Fruit fly (Drosophila melanogaster): ENCODE data around the gene ScpX.
A peak's percentile ranks its signal among the peaks of the same experiment; 100 is the strongest.

ScpX gene

DNA sequence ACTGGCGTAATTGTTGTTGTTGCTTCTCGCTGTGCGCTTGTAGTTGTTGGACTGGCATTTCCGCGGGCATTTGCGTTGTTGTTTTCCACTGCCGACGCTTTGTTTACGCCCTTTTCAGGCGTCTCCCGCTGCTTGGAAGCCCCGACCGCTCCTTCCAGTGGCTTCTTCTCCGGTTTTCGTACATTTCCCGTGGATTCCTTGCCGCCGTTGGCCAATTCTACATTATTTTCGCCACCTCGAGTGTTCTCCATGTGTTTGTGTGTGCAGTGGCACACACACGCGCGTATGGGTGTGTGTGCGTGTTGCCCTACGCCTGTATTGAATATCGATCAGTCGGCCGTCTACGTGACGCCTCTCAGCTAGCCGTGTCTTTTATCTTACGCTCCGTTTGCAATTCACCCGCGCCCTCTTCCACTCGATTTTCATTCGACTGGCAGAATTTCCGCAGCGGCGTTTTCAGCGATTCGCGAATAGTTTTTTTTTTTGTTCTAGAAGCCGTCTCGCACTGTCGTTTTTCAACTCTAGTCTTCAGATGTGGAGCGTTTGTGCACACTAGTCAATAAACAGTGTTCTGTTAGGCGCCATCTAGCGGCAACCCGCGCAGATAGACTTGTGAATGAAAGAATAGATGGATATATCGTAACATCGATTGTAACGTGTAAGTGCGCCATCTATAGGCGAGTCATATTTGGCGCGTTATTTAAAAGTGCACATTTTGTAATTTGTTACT lies 8.3 kb downstream of the ScpX start, which contains the start of gene CG10600 (continued):
- peak; percentile 74 for TF ChIP-seq sv (GFP tag; optimal IDR thresholded peaks at IDR 0.05)
- peak; percentile 83 for TF ChIP-seq ey (GFP tag; optimal IDR thresholded peaks at IDR 0.05)
- TF ChIP-seq Hr83 (GFP tag; optimal IDR thresholded peaks at IDR 0.05; ENCODE audit: poor library complexity, severe bottlenecking): peak; percentile 97
- no peak for TF ChIP-seq Vsx2 (GFP tag; optimal IDR thresholded peaks at IDR 0.05; ENCODE audit: partially characterized antibody)
- peak; percentile 84 for TF ChIP-seq dsf (GFP tag; optimal IDR thresholded peaks at IDR 0.05; ENCODE audit: borderline replicate concordance)
- TF ChIP-seq woc (GFP tag; optimal IDR thresholded peaks at IDR 0.05): no peak

DNA sequence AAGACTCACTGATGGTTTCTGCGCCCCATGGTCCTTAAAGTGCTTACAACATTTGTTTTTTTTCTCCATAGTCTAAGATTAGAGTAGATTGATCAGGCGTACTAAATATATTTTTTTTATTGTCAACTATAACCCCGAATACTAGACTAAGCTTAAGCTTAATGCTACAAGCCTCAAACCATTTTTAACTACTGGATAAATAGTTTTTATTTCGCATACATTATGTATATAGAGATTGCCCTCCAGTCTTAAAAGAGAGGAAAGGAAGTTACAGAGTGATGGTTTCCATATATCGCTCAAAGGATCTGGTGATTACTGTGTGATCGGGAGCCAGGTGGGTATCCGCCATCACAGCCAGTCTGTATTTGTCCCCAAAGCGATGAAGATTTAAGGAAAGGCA lies 10.2 kb downstream of the ScpX start, which contains the start of gene CG31752:
TSS of gene CG31752 (minus strand) at position 101 of the 400 bp plus-strand sequence.
- TF ChIP-seq Hr83 (GFP tag; optimal IDR thresholded peaks at IDR 0.05; ENCODE audit: poor library complexity, severe bottlenecking): no peak

DNA sequence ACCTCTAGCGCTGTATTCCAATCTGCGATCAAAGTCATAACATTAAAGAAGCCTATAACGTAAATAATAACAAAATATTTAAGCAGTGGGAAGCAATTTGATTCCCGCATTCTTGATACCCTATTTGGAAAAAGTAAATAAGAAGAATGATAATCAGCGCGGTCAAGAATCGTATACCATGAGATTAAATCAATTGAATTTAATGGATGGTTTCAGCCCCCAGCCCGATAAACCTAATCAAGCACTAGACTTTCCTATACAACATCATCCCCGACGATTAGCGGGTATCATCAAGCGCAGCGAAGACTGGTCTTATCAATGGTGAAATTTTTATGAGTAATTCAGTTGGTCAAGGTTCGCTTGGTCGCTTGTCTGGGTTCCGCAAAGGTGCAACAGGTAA lies 12.5 kb downstream of the ScpX start:
- TF ChIP-seq psq (GFP tag; optimal IDR thresholded peaks at IDR 0.05) (no peak), brk (GFP tag; optimal IDR thresholded peaks at IDR 0.05) (no peak), OdsH (GFP tag; optimal IDR thresholded peaks at IDR 0.05) (peak; percentile 46), fru (GFP tag; optimal IDR thresholded peaks at IDR 0.05) (peak; percentile 51), pan (optimal IDR thresholded peaks at IDR 0.05) (no peak), br (GFP tag; optimal IDR thresholded peaks at IDR 0.05) (peak; percentile 73), Hnf4 (GFP tag; optimal IDR thresholded peaks at IDR 0.05) (peak; percentile 73), sv (GFP tag; optimal IDR thresholded peaks at IDR 0.05) (no peak), foxo (GFP tag; optimal IDR thresholded peaks at IDR 0.05) (peak in 1 of 2 experiments; percentile 53), ey (GFP tag; optimal IDR thresholded peaks at IDR 0.05) (peak; percentile 69), h (GFP tag; optimal IDR thresholded peaks at IDR 0.05) (peak; percentile 53), rgr (GFP tag; optimal IDR thresholded peaks at IDR 0.05) (peak; percentile 53)

DNA sequence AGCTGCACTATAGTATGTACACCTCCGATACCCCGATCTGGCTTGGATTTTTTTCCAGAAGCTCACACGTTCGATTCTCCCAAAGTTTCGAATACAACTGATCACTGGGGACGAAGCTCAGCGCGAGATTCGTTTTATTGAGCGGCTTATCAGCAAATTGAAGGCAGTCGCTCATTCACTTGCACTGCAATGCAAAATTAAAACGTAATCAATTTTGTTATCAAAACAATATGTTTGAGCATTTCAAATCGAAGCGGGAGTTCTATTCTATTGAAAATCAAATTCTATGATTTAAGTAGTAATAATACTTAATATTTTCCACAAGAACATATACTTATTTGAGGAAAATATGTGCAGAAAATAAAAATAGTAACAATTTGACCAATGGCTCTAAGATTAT lies 13.4 kb downstream of the ScpX start, which contains the start of gene CG33120:
TSS of gene CG33120 (minus strand) at position 101 of the 400 bp plus-strand sequence.
- TF ChIP-seq usp (GFP tag; optimal IDR thresholded peaks at IDR 0.05) (no peak), ey (GFP tag; optimal IDR thresholded peaks at IDR 0.05) (no peak), Dif (GFP tag; optimal IDR thresholded peaks at IDR 0.05; ENCODE audit: partially characterized antibody) (no peak), fru (GFP tag; optimal IDR thresholded peaks at IDR 0.05) (no peak)

DNA sequence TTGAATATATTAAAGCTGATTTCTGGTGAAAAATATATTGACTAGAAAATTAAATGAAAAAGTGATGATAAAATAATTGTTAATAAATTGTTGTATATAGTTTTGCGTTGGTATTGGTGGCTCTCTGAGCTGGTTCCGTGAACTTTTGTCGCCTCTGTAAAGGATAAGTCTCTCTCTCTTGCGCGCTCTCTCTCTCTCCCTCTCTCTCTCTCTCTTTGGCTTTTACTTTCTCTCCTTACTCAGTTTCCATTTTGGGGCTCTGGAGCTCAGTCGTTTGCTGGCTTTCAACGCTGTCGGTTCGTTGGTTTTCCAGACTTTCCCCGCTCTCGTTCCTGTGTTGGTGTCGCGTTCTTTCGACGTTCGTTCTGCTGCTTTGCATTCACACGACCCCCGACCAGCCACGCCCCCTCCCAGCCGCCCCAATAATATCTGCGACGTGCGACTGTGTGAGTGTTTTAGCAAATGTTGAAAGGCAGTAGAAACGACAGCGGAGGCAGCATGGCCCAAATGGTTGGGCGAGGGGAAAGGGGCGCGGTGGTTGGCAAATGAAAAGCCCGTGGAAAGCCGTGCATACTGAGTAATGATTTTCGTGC lies 14.0 kb downstream of the ScpX start, which contains the start of gene CG17321:
TSS of gene CG17321 (plus strand) at position 268 of the 593 bp plus-strand sequence.
- no peak for TF ChIP-seq h (GFP tag; optimal IDR thresholded peaks at IDR 0.05)
- no peak for TF ChIP-seq CG9705 (GFP tag; optimal IDR thresholded peaks at IDR 0.05)
- no peak for TF ChIP-seq usp (GFP tag; optimal IDR thresholded peaks at IDR 0.05)
- TF ChIP-seq jim (GFP tag; optimal IDR thresholded peaks at IDR 0.05): no peak
- no peak for TF ChIP-seq GATAd (GFP tag; optimal IDR thresholded peaks at IDR 0.05)
- peak; percentile 5 to 77 for TF ChIP-seq dl (GFP tag; optimal IDR thresholded peaks at IDR 0.05; ENCODE audit: insufficient read depth in 1 of 2, partially characterized antibody in 2 of 2)
- TF ChIP-seq OdsH (GFP tag; optimal IDR thresholded peaks at IDR 0.05): no peak
- peak; percentile 62 for TF ChIP-seq Vsx2 (GFP tag; optimal IDR thresholded peaks at IDR 0.05; ENCODE audit: partially characterized antibody)
- no peak for TF ChIP-seq woc (GFP tag; optimal IDR thresholded peaks at IDR 0.05)
- TF ChIP-seq Hr83 (GFP tag; optimal IDR thresholded peaks at IDR 0.05; ENCODE audit: poor library complexity, severe bottlenecking): no peak
- TF ChIP-seq Jra (GFP tag; optimal IDR thresholded peaks at IDR 0.05): no peak
- TF ChIP-seq Dif (GFP tag; optimal IDR thresholded peaks at IDR 0.05; ENCODE audit: partially characterized antibody): peak; percentile 87
- TF ChIP-seq HLH106 (tag; optimal IDR thresholded peaks at IDR 0.05): no peak
- no peak for TF ChIP-seq CrebA (GFP tag; optimal IDR thresholded peaks at IDR 0.05; ENCODE audit: borderline replicate concordance)
- no peak for TF ChIP-seq dsf (GFP tag; optimal IDR thresholded peaks at IDR 0.05; ENCODE audit: borderline replicate concordance)

DNA sequence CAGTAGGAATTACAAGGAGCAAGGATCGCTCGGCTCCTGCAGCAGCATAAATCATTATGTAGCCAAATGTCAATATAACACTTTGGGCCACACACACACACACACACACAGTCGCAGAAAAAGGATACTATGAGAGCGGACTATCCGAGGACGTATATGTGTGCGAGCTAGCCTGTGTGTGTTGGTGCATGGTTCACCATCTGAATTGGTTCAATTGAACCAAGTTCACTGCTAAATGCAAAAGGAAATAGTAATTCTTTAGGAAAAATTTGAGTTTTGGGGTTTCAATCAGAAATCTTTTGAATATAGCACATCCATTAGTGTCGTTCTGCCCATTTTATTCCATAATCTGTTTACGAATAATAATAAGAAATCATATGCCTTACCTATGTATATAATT lies 15.1 kb downstream of the ScpX start:
- TF ChIP-seq sage (GFP tag; optimal IDR thresholded peaks at IDR 0.05) (no peak), CG32264 (GFP tag; optimal IDR thresholded peaks at IDR 0.05) (no peak), dsf (GFP tag; optimal IDR thresholded peaks at IDR 0.05; ENCODE audit: borderline replicate concordance) (no peak), Hr83 (GFP tag; optimal IDR thresholded peaks at IDR 0.05; ENCODE audit: poor library complexity, severe bottlenecking) (no peak), lola (GFP tag; optimal IDR thresholded peaks at IDR 0.05) (no peak), Myc (optimal IDR thresholded peaks at IDR 0.05) (no peak), foxo (GFP tag; optimal IDR thresholded peaks at IDR 0.05) (no peak)

Measured in whole organism, wandering third instar larva.